Worm (Caenorhabditis elegans): ENCODE measurements around the gene chst-1.

ce11 chrII:8144543-8144942 is 37.8 kb upstream of the chst-1 start, which contains the start of gene F10B5.2:
- TF ChIP-seq ref-1 (GFP tag; conservative IDR thresholded peaks at IDR 0.05) (no peak), med-1 (GFP tag; optimal IDR thresholded peaks at IDR 0.05; ENCODE audit: insufficient read depth) (no peak), tab-1 (GFP tag; IDR thresholded peaks at IDR 0.05) (no peak), ztf-29 (GFP tag; IDR thresholded peaks at IDR 0.05) (no peak), flt-1 (GFP tag; IDR thresholded peaks at IDR 0.05) (no peak)

All from whole organism, midembryonic.